Worm (Caenorhabditis elegans) whole organism, L4/young adult: ENCODE measurements around the gene F19B10.1.

ENCODE experiments used
- W03F9.2 ChIP-seq: fragments of 150-350 bp; optimal IDR thresholded peaks from 2 replicates; lab custom pipeline; 2014; ENCODE audit warnings: missing biosample characterization, missing genetic modification characterization
- dao-5 ChIP-seq: sonication (generic microtip); optimal IDR thresholded peaks from 2 replicates; lab custom pipeline; 2016; ENCODE audit warnings: missing genotype, missing genetic modification characterization, moderate library complexity, missing compliant biosample characterization
- him-1 ChIP-seq: sonication (generic microtip); optimal IDR thresholded peaks from 2 replicates; lab custom pipeline; 2016; ENCODE audit warnings: missing genotype, missing genetic modification reagents, missing genetic modification characterization, missing compliant biosample characterization

DNA sequence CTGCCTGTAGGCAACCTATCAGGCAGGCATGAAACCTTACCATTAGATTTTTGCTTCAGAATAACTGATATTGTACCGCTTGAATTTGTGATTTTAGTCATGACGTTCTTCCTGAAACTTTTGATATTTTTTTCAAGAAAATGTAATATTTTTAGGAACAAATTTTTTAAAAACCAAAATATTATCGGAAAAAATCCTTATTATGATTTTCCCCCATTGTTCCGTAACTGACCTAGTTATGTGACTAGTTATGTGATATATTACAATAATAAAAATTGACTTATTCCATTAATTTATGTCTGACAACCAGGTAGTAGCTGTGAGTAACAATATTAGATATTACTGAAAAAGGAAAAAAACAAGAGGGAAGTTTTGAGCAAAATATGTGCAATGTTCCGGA is 12.0 kb upstream of the F19B10.1 start, which contains the start of gene srx-98:
- TF ChIP-seq W03F9.2 (tag; lab: Kevin White, UChicago) (no peak), him-1 (no peak), dao-5 (tag; lab: Kevin White, UChicago) (no peak)
